Worm (Caenorhabditis elegans): ENCODE data around the gene nlr-1.

- TF ChIP-seq elt-3 (tag; optimal IDR thresholded peaks at IDR 0.05) = no peak
- no peak for TF ChIP-seq fkh-10 (GFP tag; optimal IDR thresholded peaks at IDR 0.05)
- no peak for TF ChIP-seq efl-1 (optimal IDR thresholded peaks at IDR 0.05)
- no peak for TF ChIP-seq efl-1 (GFP tag; optimal IDR thresholded peaks at IDR 0.05 in 1 of 2)
- no peak for TF ChIP-seq snpc-4 (tag; optimal IDR thresholded peaks at IDR 0.05)
- TF ChIP-seq ceh-88 (GFP tag; IDR thresholded peaks at IDR 0.05) = no peak
- TF ChIP-seq blmp-1 (tag; optimal IDR thresholded peaks at IDR 0.05) = no peak
Measured at ce11 chrIV:12219309-12219708, 41.2 kb upstream of the nlr-1 start, which contains the start of gene F35G2.5.

All from whole organism, L1 larva.